Worm (Caenorhabditis elegans) whole organism, young adult: Measurements from ENCODE around the gene Y69A2AR.47.

ENCODE experiments used
- B0019.2 ChIP-seq: fragments of 200-800 bp; sonication (Bioruptor generic); conservative IDR thresholded peaks from 2 replicates; pipeline ENCODE4 v1.3.6; 2022; ENCODE audit warnings: missing genetic modification reagents, missing genetic modification characterization, missing compliant biosample characterization
- B0261.1 ChIP-seq: sonication (generic microtip); optimal IDR thresholded peaks from 2 replicates; lab custom pipeline; 2016; ENCODE audit warnings: mild to moderate bottlenecking, missing genetic modification characterization, moderate library complexity, missing compliant biosample characterization
- B0336.3 ChIP-seq: fragments of 200-800 bp; sonication (Bioruptor generic); IDR thresholded peaks from 2 replicates; pipeline ENCODE4 v1.3.6; 2022; ENCODE audit warnings: missing genetic modification characterization, missing compliant biosample characterization
- C17E4.6 ChIP-seq: fragments of 200-800 bp; sonication (Bioruptor generic); IDR thresholded peaks from 2 replicates; pipeline ENCODE4 v1.3.6; 2022; ENCODE audit warnings: missing genetic modification reagents, missing genetic modification characterization, missing compliant biosample characterization
- D2030.7 ChIP-seq: fragments of 200-800 bp; sonication (Bioruptor generic); IDR thresholded peaks from 2 replicates; pipeline ENCODE4 v1.3.6; 2022; ENCODE audit warnings: missing genetic modification reagents, missing genetic modification characterization, missing compliant biosample characterization
- F22D6.2 ChIP-seq: sonication (generic microtip); optimal IDR thresholded peaks from 2 replicates; lab custom pipeline; 2016; ENCODE audit warnings: mild to moderate bottlenecking, missing genetic modification characterization, missing compliant biosample characterization
- F23B12.7 ChIP-seq: sonication (generic microtip); optimal IDR thresholded peaks from 2 replicates; lab custom pipeline; 2017; ENCODE audit warnings: missing genetic modification characterization, mild to moderate bottlenecking, missing compliant biosample characterization, antibody characterized with exemption, moderate library complexity; ENCODE audit not compliant: insufficient read depth
- F33H1.4 ChIP-seq: fragments of 200-800 bp; sonication (Bioruptor generic); IDR thresholded peaks from 2 replicates; pipeline ENCODE4 v1.3.6; 2022; ENCODE audit warnings: missing genetic modification reagents, missing genetic modification characterization, missing compliant biosample characterization
- F49E8.2 ChIP-seq: sonication (generic microtip); optimal IDR thresholded peaks from 3 replicates; lab custom pipeline; 2017; ENCODE audit warnings: missing genetic modification characterization, mild to moderate bottlenecking, missing compliant biosample characterization, antibody characterized with exemption, moderate library complexity; ENCODE audit not compliant: insufficient read depth
- K12H6.12 ChIP-seq: fragments of 200-800 bp; sonication (Bioruptor generic); optimal IDR thresholded peaks from 2 replicates; lab custom pipeline; 2018; ENCODE audit warnings: mild to moderate bottlenecking, missing genetic modification characterization, missing compliant biosample characterization
- Y53G8AR.9 ChIP-seq: fragments of 200-800 bp; sonication (Bioruptor generic); conservative IDR thresholded peaks from 2 replicates; pipeline ENCODE4 v1.3.6; 2022; ENCODE audit warnings: missing genetic modification reagents, missing genetic modification characterization, missing compliant biosample characterization
- Y67H2A.10 ChIP-seq: fragments of 200-800 bp; sonication (Bioruptor generic); conservative IDR thresholded peaks from 2 replicates; pipeline ENCODE4 v1.3.6; 2022; ENCODE audit warnings: missing genetic modification reagents, missing genetic modification characterization, missing compliant biosample characterization
- Y95B8A.8 ChIP-seq: fragments of 200-800 bp; sonication (Bioruptor generic); IDR thresholded peaks from 2 replicates; pipeline ENCODE4 v1.3.6; 2022; ENCODE audit warnings: missing genetic modification reagents, missing genetic modification characterization, missing compliant biosample characterization
- athp-1 ChIP-seq: sonication (generic microtip); optimal IDR thresholded peaks from 2 replicates; lab custom pipeline; 2017; ENCODE audit warnings: mild to moderate bottlenecking, missing genetic modification characterization, missing compliant biosample characterization
- attf-3 ChIP-seq: fragments of 200-800 bp; sonication (Bioruptor generic); conservative IDR thresholded peaks from 2 replicates; pipeline ENCODE4 v1.3.6; 2022; ENCODE audit warnings: missing genetic modification reagents, missing genetic modification characterization, missing compliant biosample characterization
- attf-5 ChIP-seq: fragments of 200-800 bp; sonication (Bioruptor generic); optimal IDR thresholded peaks from 2 replicates; lab custom pipeline; 2018; ENCODE audit warnings: mild to moderate bottlenecking, missing genetic modification characterization, missing compliant biosample characterization
- attf-6 ChIP-seq: fragments of 200-800 bp; sonication (Bioruptor generic); IDR thresholded peaks from 2 replicates; pipeline ENCODE4 v1.3.6; 2022; ENCODE audit warnings: missing genetic modification reagents, missing genetic modification characterization, missing compliant biosample characterization
- ccch-3 ChIP-seq: fragments of 200-800 bp; sonication (Bioruptor generic); optimal IDR thresholded peaks from 2 replicates; lab custom pipeline; 2018; ENCODE audit warnings: mild to moderate bottlenecking, missing genetic modification characterization, missing compliant biosample characterization
- cebp-2 ChIP-seq: fragments of 200-800 bp; sonication (Bioruptor generic); IDR thresholded peaks from 2 replicates; pipeline ENCODE4 v1.3.6; 2022; ENCODE audit warnings: missing genetic modification characterization, missing compliant biosample characterization
- ceh-100 ChIP-seq: fragments of 200-800 bp; sonication (Bioruptor generic); IDR thresholded peaks from 2 replicates; pipeline ENCODE4 v1.3.6; 2022; ENCODE audit warnings: missing genetic modification reagents, missing genetic modification characterization, missing compliant biosample characterization
- ceh-27 ChIP-seq: fragments of 200-800 bp; sonication (Bioruptor generic); optimal IDR thresholded peaks from 2 replicates; lab custom pipeline; 2018; ENCODE audit warnings: mild to moderate bottlenecking, missing genetic modification characterization, moderate library complexity, missing compliant biosample characterization
- dox-1 ChIP-seq: fragments of 200-800 bp; sonication (Bioruptor generic); IDR thresholded peaks from 2 replicates; pipeline ENCODE4 v1.3.6; 2022; ENCODE audit warnings: missing genetic modification reagents, missing genetic modification characterization, missing compliant biosample characterization
- dpl-1 ChIP-seq: fragments of 150-350 bp; optimal IDR thresholded peaks from 2 replicates; lab custom pipeline; 2014; ENCODE audit warnings: missing biosample characterization, missing genetic modification reagents, missing genetic modification characterization
- efl-1 ChIP-seq: fragments of 150-350 bp; optimal IDR thresholded peaks from 2 replicates; lab custom pipeline; 2014; ENCODE audit warnings: missing biosample characterization, missing genetic modification reagents, missing genetic modification characterization
- ekl-4 ChIP-seq: fragments of 200-800 bp; sonication (Bioruptor generic); IDR thresholded peaks from 2 replicates; pipeline ENCODE4 v1.3.6; 2022; ENCODE audit warnings: missing genetic modification reagents, missing genetic modification characterization, missing compliant biosample characterization
- him-1 ChIP-seq: sonication (generic microtip); optimal IDR thresholded peaks from 2 replicates; lab custom pipeline; 2016; ENCODE audit warnings: missing genotype, missing genetic modification reagents, missing genetic modification characterization, missing compliant biosample characterization
- hlh-12 ChIP-seq: sonication (generic microtip); optimal IDR thresholded peaks from 2 replicates; lab custom pipeline; 2016; ENCODE audit warnings: missing genetic modification characterization, missing compliant biosample characterization
- hsf-1 ChIP-seq: fragments of 200-800 bp; sonication (Bioruptor generic); IDR thresholded peaks from 2 replicates; pipeline ENCODE4 v1.3.6; 2022; ENCODE audit warnings: missing genetic modification reagents, missing genetic modification characterization, missing compliant biosample characterization
- lin-35 ChIP-seq, 3 experiments: fragments of 150-350 bp in 2 of 3; sonication (generic microtip) in 1 of 3; optimal IDR thresholded peaks; 2 replicates each; lab custom pipeline; 2014 to 2018; ENCODE audit warnings: missing biosample characterization in 3 of 3, missing genetic modification characterization in 3 of 3, missing genetic modification reagents in 3 of 3
- lin-40 ChIP-seq: sonication (generic microtip); optimal IDR thresholded peaks from 2 replicates; lab custom pipeline; 2016; ENCODE audit warnings: missing genetic modification characterization, mild to moderate bottlenecking, missing compliant biosample characterization, missing genotype, missing genetic modification reagents
- lin-54 ChIP-seq: fragments of 200-800 bp; sonication (Bioruptor generic); optimal IDR thresholded peaks from 2 replicates; lab custom pipeline; 2018; ENCODE audit warnings: mild to moderate bottlenecking, missing genetic modification characterization, missing compliant biosample characterization
- lsl-1 ChIP-seq: fragments of 200-800 bp; sonication (Bioruptor generic); optimal IDR thresholded peaks from 2 replicates; lab custom pipeline; 2018; ENCODE audit warnings: mild to moderate bottlenecking, missing genetic modification characterization, moderate library complexity, missing compliant biosample characterization
- madf-10 ChIP-seq: sonication (generic microtip); optimal IDR thresholded peaks from 2 replicates; lab custom pipeline; 2016; ENCODE audit warnings: mild to moderate bottlenecking, missing genetic modification characterization, missing compliant biosample characterization
- madf-6 ChIP-seq: fragments of 200-800 bp; sonication (Bioruptor generic); IDR thresholded peaks from 2 replicates; pipeline ENCODE4 v1.3.6; 2022; ENCODE audit warnings: missing genetic modification reagents, missing genetic modification characterization, missing compliant biosample characterization
- madf-8 ChIP-seq: fragments of 200-800 bp; sonication (Bioruptor generic); conservative IDR thresholded peaks from 2 replicates; pipeline ENCODE4 v1.3.6; 2022; ENCODE audit warnings: missing genetic modification reagents, missing genetic modification characterization, missing compliant biosample characterization
- nfyb-1 ChIP-seq: fragments of 200-800 bp; sonication (Bioruptor generic); IDR thresholded peaks from 2 replicates; pipeline ENCODE4 v1.3.6; 2022; ENCODE audit warnings: missing genetic modification reagents, missing genetic modification characterization, missing compliant biosample characterization
- rcor-1 ChIP-seq: fragments of 200-800 bp; sonication (Bioruptor generic); IDR thresholded peaks from 2 replicates; pipeline ENCODE4 v1.3.6; 2022; ENCODE audit warnings: missing genetic modification reagents, missing genetic modification characterization, missing compliant biosample characterization
- rec-8 ChIP-seq, 2 experiments: sonication (generic microtip); optimal IDR thresholded peaks; 2 replicates each; lab custom pipeline; 2016; ENCODE audit warnings: mild to moderate bottlenecking in 2 of 2, missing genetic modification characterization in 2 of 2, missing genetic modification reagents in 2 of 2, missing genotype in 2 of 2, missing biosample characterization in 1 of 2, missing compliant biosample characterization in 1 of 2, moderate library complexity in 1 of 2
- repo-1 ChIP-seq: sonication (generic microtip); optimal IDR thresholded peaks from 2 replicates; lab custom pipeline; 2017; ENCODE audit warnings: mild to moderate bottlenecking, missing genetic modification characterization, missing compliant biosample characterization
- snpc-1.3 ChIP-seq: sonication (generic microtip); optimal IDR thresholded peaks from 2 replicates; lab custom pipeline; 2017; ENCODE audit warnings: missing genetic modification characterization, mild to moderate bottlenecking, missing compliant biosample characterization, antibody characterized with exemption, moderate library complexity, missing genotype, missing genetic modification reagents; ENCODE audit not compliant: insufficient read depth
- snpc-3.4 ChIP-seq: sonication (generic microtip); optimal IDR thresholded peaks from 2 replicates; lab custom pipeline; 2017; ENCODE audit warnings: missing genetic modification characterization, mild to moderate bottlenecking, missing compliant biosample characterization, antibody characterized with exemption, moderate library complexity, missing genotype, missing genetic modification reagents
- sptf-2 ChIP-seq: fragments of 200-800 bp; sonication (Bioruptor generic); optimal IDR thresholded peaks from 2 replicates; lab custom pipeline; 2018; ENCODE audit warnings: mild to moderate bottlenecking, missing genetic modification characterization, missing compliant biosample characterization
- tbp1 ChIP-seq: fragments of 200-800 bp; sonication (Bioruptor generic); optimal IDR thresholded peaks from 2 replicates; lab custom pipeline; 2018; ENCODE audit warnings: mild to moderate bottlenecking, missing genetic modification characterization, missing compliant biosample characterization
- tlf-1 ChIP-seq: fragments of 200-800 bp; sonication (Bioruptor generic); optimal IDR thresholded peaks from 2 replicates; lab custom pipeline; 2018; ENCODE audit warnings: mild to moderate bottlenecking, missing genetic modification characterization, missing compliant biosample characterization
- xnd-1 ChIP-seq: sonication (generic microtip); optimal IDR thresholded peaks from 2 replicates; lab custom pipeline; 2016; ENCODE audit warnings: missing genotype, missing genetic modification reagents, missing genetic modification characterization, missing compliant biosample characterization
- zfh-2 ChIP-seq: fragments of 200-800 bp; sonication (Bioruptor generic); conservative IDR thresholded peaks from 2 replicates; pipeline ENCODE4 v1.3.6; 2022; ENCODE audit warnings: missing genetic modification reagents, missing genetic modification characterization, missing compliant biosample characterization
- ztf-6 ChIP-seq: fragments of 200-800 bp; sonication (Bioruptor generic); IDR thresholded peaks from 2 replicates; pipeline ENCODE4 v1.3.6; 2022; ENCODE audit warnings: missing genetic modification reagents, missing genetic modification characterization, missing compliant biosample characterization

The Y69A2AR.47 gene

ce11 chrIV:2640950-2641349 is 43.4 kb downstream of the Y69A2AR.47 start, which contains the start of the genes mdf-2 and nduv-3 (continued):
- 0 out of 2 replicates have a peak, but pooled peaks have one; percentile 25 for TF ChIP-seq zfh-2 (GFP tag; lab: Robert Waterston, UW)
- TF ChIP-seq tlf-1 (GFP tag; lab: Kevin White, UChicago) = peak; percentile 43
- TF ChIP-seq ceh-100 = no peak
- TF ChIP-seq nfyb-1 (GFP tag; lab: Robert Waterston, UW) = peak; percentile 65
- TF ChIP-seq ccch-3 = no peak
- peak; percentile 84 for TF ChIP-seq lin-54 (GFP tag; lab: Kevin White, UChicago)
- peak; percentile 83 for TF ChIP-seq attf-5 (GFP tag; lab: Kevin White, UChicago)
- TF ChIP-seq lsl-1 = peak; percentile 58
- peak; percentile 54; the same call in 1 of the 2 replicates for TF ChIP-seq rcor-1 (GFP tag; lab: Robert Waterston, UW)
- peak; percentile 52 for TF ChIP-seq tbp1 (GFP tag; lab: Kevin White, UChicago)
- no peak for TF ChIP-seq cebp-2 (GFP tag; lab: Robert Waterston, UW)
- peak; percentile 49; the same call in 1 of the 2 replicates for TF ChIP-seq Y53G8AR.9
- TF ChIP-seq B0336.3 = peak; percentile 66
- TF ChIP-seq lin-40 (tag; lab: Kevin White, UChicago) = peak; percentile 80
- TF ChIP-seq snpc-1.3 = no peak
- 0 out of 2 replicates have a peak, but pooled peaks have one; percentile 26 for TF ChIP-seq attf-6 (GFP tag; lab: Robert Waterston, UW)
- peak; percentile 77 for TF ChIP-seq dpl-1 (GFP tag; lab: Kevin White, UChicago)
- TF ChIP-seq athp-1 (tag; lab: Kevin White, UChicago) = peak; percentile 51
- TF ChIP-seq D2030.7 (GFP tag; lab: Robert Waterston, UW) = peak; percentile 55; the same call in 1 of the 2 replicates
- peak; percentile 74 for TF ChIP-seq snpc-3.4 (tag; lab: Kevin White, UChicago)
- TF ChIP-seq ceh-27 (GFP tag; lab: Kevin White, UChicago) = no peak
- TF ChIP-seq xnd-1 = peak; percentile 53
- TF ChIP-seq dox-1 (GFP tag; lab: Robert Waterston, UW) = peak; percentile 74
- TF ChIP-seq hsf-1 (GFP tag; lab: Robert Waterston, UW) = peak; percentile 56; the same call in 1 of the 2 replicates
- no peak for TF ChIP-seq Y95B8A.8 (GFP tag; lab: Robert Waterston, UW)
- TF ChIP-seq F49E8.2 (tag; lab: Kevin White, UChicago) = no peak
- TF ChIP-seq ekl-4 (GFP tag; lab: Robert Waterston, UW) = peak; percentile 52; the same call in 1 of the 2 replicates
- TF ChIP-seq F23B12.7 (tag; lab: Kevin White, UChicago) = peak; percentile 9
- peak; percentile 49; the same call in 1 of the 2 replicates for TF ChIP-seq C17E4.6
- peak in 2 of 3 experiments; percentile 64 to 88 for TF ChIP-seq lin-35 (GFP tag; optimal IDR thresholded peaks at IDR 0.05; lab: Kevin White, UChicago)
- TF ChIP-seq F33H1.4 (GFP tag; lab: Robert Waterston, UW) = peak; percentile 70
- peak; percentile 22 for TF ChIP-seq B0261.1 (tag; lab: Kevin White, UChicago)
- TF ChIP-seq, all 124 proteins: peak for 39

ce11 chrIV:2642054-2642453 is 44.5 kb downstream of the Y69A2AR.47 start:
- TF ChIP-seq madf-6 (GFP tag; lab: Robert Waterston, UW) = peak; percentile 43; the same call in 1 of the 2 replicates
- no peak for TF ChIP-seq Y67H2A.10 (GFP tag; lab: Robert Waterston, UW)
- no peak for TF ChIP-seq F49E8.2 (tag; lab: Kevin White, UChicago)
- TF ChIP-seq athp-1 (tag; lab: Kevin White, UChicago) = no peak
- TF ChIP-seq sptf-2 (GFP tag; lab: Kevin White, UChicago) = no peak
- no peak for TF ChIP-seq dox-1 (GFP tag; lab: Robert Waterston, UW)
- TF ChIP-seq F22D6.2 (tag; lab: Kevin White, UChicago) = no peak
- TF ChIP-seq him-1 (tag; lab: Kevin White, UChicago) = no peak
- no peak for TF ChIP-seq ztf-6 (GFP tag; lab: Robert Waterston, UW)
- TF ChIP-seq efl-1 (GFP tag; lab: Kevin White, UChicago) = no peak
- TF ChIP-seq madf-10 = no peak
- peak; percentile 77 for TF ChIP-seq attf-3 (GFP tag; lab: Robert Waterston, UW)
- TF ChIP-seq madf-8 (GFP tag; lab: Robert Waterston, UW) = no peak
- no peak for TF ChIP-seq hlh-12
- TF ChIP-seq repo-1 (tag; lab: Kevin White, UChicago) = no peak
- TF ChIP-seq K12H6.12 = no peak
- TF ChIP-seq rec-8 (tag; optimal IDR thresholded peaks at IDR 0.05; lab: Kevin White, UChicago) = no peak
- TF ChIP-seq B0019.2 (GFP tag; lab: Robert Waterston, UW) = no peak
- TF ChIP-seq lin-54 (GFP tag; lab: Kevin White, UChicago) = peak; percentile 41
